Worm (Caenorhabditis elegans) whole organism, mixed stage, embryonic: Measurements from ENCODE around the gene zhit-2.

Experiments used
- elt-1 ChIP-seq: sonication (generic microtip); optimal IDR thresholded peaks from 2 replicates; lab custom pipeline; 2017; ENCODE audit warnings: missing genetic modification characterization, mild to moderate bottlenecking, missing compliant biosample characterization, antibody characterized with exemption, moderate library complexity, borderline replicate concordance; ENCODE audit not compliant: insufficient read depth
- lin-13 ChIP-seq: fragments of 150-350 bp; optimal IDR thresholded peaks from 2 replicates; lab custom pipeline; 2014; ENCODE audit warnings: missing biosample characterization, missing genetic modification characterization
- mls-2 ChIP-seq: sonication (generic microtip); optimal IDR thresholded peaks from 2 replicates; lab custom pipeline; 2016; ENCODE audit warnings: mild to moderate bottlenecking, missing genetic modification characterization, moderate library complexity, missing compliant biosample characterization
- nhr-237 ChIP-seq: fragments of 150-350 bp; optimal IDR thresholded peaks from 2 replicates; lab custom pipeline; 2014; ENCODE audit warnings: missing biosample characterization, missing genetic modification characterization
- snpc-4 ChIP-seq: fragments of 150-350 bp; optimal IDR thresholded peaks from 2 replicates; lab custom pipeline; 2014; ENCODE audit warnings: missing biosample characterization, missing genetic modification characterization
- unc-39 ChIP-seq: fragments of 150-350 bp; optimal IDR thresholded peaks from 2 replicates; lab custom pipeline; 2014; ENCODE audit warnings: missing biosample characterization, missing genetic modification characterization
- unc-62 ChIP-seq: fragments of 150-350 bp; optimal IDR thresholded peaks from 2 replicates; lab custom pipeline; 2014; ENCODE audit warnings: missing biosample characterization, missing genetic modification reagents, missing genetic modification characterization

- TF ChIP-seq snpc-4 = no peak
- TF ChIP-seq unc-62 (GFP tag; lab: Kevin White, UChicago) = peak; percentile 67
- TF ChIP-seq nhr-237 (tag; lab: Kevin White, UChicago) = no peak
- TF ChIP-seq lin-13 (tag; lab: Kevin White, UChicago) = peak; percentile 13
- peak; percentile 36 for TF ChIP-seq mls-2 (tag; lab: Kevin White, UChicago)
- no peak for TF ChIP-seq unc-39 (tag; lab: Kevin White, UChicago)
- no peak for TF ChIP-seq elt-1 (tag; lab: Kevin White, UChicago)
Measured at ce11 chrIII:4280215-4281173, 36.3 kb upstream of the zhit-2 start, which contains the start of gene sup-26.
